Worm (Caenorhabditis elegans): ENCODE results near the gene B0564.2.

Gene B0564.2

DNA sequence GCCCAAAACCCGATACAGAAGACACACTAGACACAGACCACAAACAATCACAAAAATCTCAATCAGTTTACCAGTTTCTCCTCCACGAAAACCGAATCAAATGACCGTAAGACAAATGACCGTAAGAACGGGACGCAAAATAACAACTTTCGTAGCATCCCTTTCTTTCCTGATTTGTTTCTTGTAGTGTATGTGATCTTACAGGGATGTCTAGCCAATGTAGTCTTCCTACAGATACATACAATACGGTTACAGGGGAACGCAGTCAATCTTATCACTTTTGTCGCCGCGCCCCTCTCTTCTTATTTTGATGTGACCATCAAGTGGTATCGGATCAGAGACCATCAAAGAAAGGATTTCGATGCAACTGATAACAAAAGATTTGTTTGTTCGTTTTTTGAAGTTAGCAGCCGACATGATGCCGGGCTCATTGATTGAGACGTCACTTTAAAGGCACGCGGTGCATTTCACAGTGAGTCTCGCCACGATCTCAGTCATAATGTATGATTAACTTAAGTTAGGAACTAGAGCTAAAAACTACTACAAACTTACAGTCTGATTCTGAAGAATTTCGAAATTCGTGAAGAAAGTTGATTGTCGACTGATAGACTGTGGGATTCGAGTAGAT is 31.7 kb upstream of the B0564.2 start:
- peak; percentile 26 for TF ChIP-seq nhr-25 (tag; optimal IDR thresholded peaks at IDR 0.05)
- TF ChIP-seq sem-4 (tag; optimal IDR thresholded peaks at IDR 0.05), result no peak
- no peak for TF ChIP-seq R02D3.7 (tag; optimal IDR thresholded peaks at IDR 0.05)
- peak; percentile 48 for TF ChIP-seq nhr-21 (tag; optimal IDR thresholded peaks at IDR 0.05)
- TF ChIP-seq nhr-129 (tag; optimal IDR thresholded peaks at IDR 0.05), result peak; percentile 80
- TF ChIP-seq elt-1 (tag; optimal IDR thresholded peaks at IDR 0.05), result no peak
- TF ChIP-seq gmeb-1 (tag; optimal IDR thresholded peaks at IDR 0.05), result peak; percentile 6
- peak; percentile 78 for TF ChIP-seq sma-9 (GFP tag; optimal IDR thresholded peaks at IDR 0.05)
- TF ChIP-seq sma-9 (tag; optimal IDR thresholded peaks at IDR 0.05), result no peak
- peak; percentile 30 for TF ChIP-seq fos-1 (tag; optimal IDR thresholded peaks at IDR 0.05)
- peak; percentile 57 for TF ChIP-seq sma-3 (GFP tag; optimal IDR thresholded peaks at IDR 0.05)
- no peak for TF ChIP-seq nhr-23 (tag; optimal IDR thresholded peaks at IDR 0.05)
- TF ChIP-seq ceh-82 (tag; optimal IDR thresholded peaks at IDR 0.05), result no peak
- peak; percentile 33 for TF ChIP-seq blmp-1 (tag; optimal IDR thresholded peaks at IDR 0.05; ENCODE audit: insufficient read depth)

DNA sequence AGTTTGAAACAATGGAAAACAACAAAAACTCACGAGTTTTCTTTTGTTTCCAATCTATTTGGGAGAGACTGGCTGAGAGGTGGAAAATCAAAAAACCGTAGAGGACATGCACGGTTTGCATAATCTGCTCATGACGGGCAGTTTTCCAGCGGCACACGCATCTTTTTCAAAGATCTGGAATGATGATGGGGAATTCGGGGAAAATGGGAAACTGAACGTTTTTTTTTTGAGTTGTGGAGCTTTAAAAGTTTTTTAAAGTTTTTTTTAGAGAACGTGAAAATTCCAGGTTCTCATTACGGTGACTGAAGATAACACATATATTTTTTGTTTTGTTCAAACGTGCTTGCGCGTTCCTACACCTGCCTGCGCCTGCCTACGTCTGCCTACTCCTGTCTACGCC is 30.8 kb upstream of the B0564.2 start, which contains the start of gene C39E9.7:
TSS of gene C39E9.7 (minus strand) at position 101 of the 400 bp plus-strand sequence.
- TF ChIP-seq ceh-16 (tag; optimal IDR thresholded peaks at IDR 0.05) (no peak), unc-55 (GFP tag; optimal IDR thresholded peaks at IDR 0.05) (no peak), fos-1 (tag; optimal IDR thresholded peaks at IDR 0.05) (no peak), mbf-1 (tag; optimal IDR thresholded peaks at IDR 0.05) (no peak), nhr-25 (tag; optimal IDR thresholded peaks at IDR 0.05) (no peak), egl-27 (tag; optimal IDR thresholded peaks at IDR 0.05) (no peak), snpc-4 (tag; optimal IDR thresholded peaks at IDR 0.05) (no peak), skn-1 (tag; optimal IDR thresholded peaks at IDR 0.05) (no peak), F13H6.1 (tag; optimal IDR thresholded peaks at IDR 0.05) (no peak), aly-2 (tag; optimal IDR thresholded peaks at IDR 0.05) (no peak), elt-1 (tag; optimal IDR thresholded peaks at IDR 0.05) (no peak)

ce11 chrIV:13077694-13078093 is 29.8 kb upstream of the B0564.2 start:
- TF ChIP-seq lin-39 (tag; optimal IDR thresholded peaks at IDR 0.05), result no peak
- no peak for TF ChIP-seq nhr-6 (tag; optimal IDR thresholded peaks at IDR 0.05)
- no peak for TF ChIP-seq ceh-82 (tag; optimal IDR thresholded peaks at IDR 0.05)
- TF ChIP-seq mab-5 (tag; optimal IDR thresholded peaks at IDR 0.05), result no peak
- no peak for TF ChIP-seq elt-1 (tag; optimal IDR thresholded peaks at IDR 0.05)
- TF ChIP-seq aly-2 (tag; optimal IDR thresholded peaks at IDR 0.05), result no peak
- no peak for TF ChIP-seq zag-1 (tag; optimal IDR thresholded peaks at IDR 0.05)
- TF ChIP-seq nhr-129 (tag; optimal IDR thresholded peaks at IDR 0.05), result peak; percentile 55
- TF ChIP-seq mbf-1 (tag; optimal IDR thresholded peaks at IDR 0.05), result no peak
- TF ChIP-seq sma-3 (GFP tag; optimal IDR thresholded peaks at IDR 0.05), result peak; percentile 49
- no peak for TF ChIP-seq snpc-4 (tag; optimal IDR thresholded peaks at IDR 0.05)
- TF ChIP-seq blmp-1 (tag; optimal IDR thresholded peaks at IDR 0.05; ENCODE audit: insufficient read depth), result peak; percentile 72
- TF ChIP-seq unc-55 (GFP tag; optimal IDR thresholded peaks at IDR 0.05), result no peak
- TF ChIP-seq dmd-4 (tag; optimal IDR thresholded peaks at IDR 0.05), result no peak
- no peak for TF ChIP-seq Y55F3AM.14 (GFP tag; optimal IDR thresholded peaks at IDR 0.05)
- TF ChIP-seq gmeb-1 (tag; optimal IDR thresholded peaks at IDR 0.05), result no peak
- no peak for TF ChIP-seq skn-1 (tag; optimal IDR thresholded peaks at IDR 0.05)
- TF ChIP-seq ZK546.5 (tag; optimal IDR thresholded peaks at IDR 0.05), result no peak
- no peak for TF ChIP-seq peb-1 (tag; optimal IDR thresholded peaks at IDR 0.05)
- peak; percentile 87 for TF ChIP-seq sma-9 (GFP tag; optimal IDR thresholded peaks at IDR 0.05)
- TF ChIP-seq sma-9 (tag; optimal IDR thresholded peaks at IDR 0.05), result no peak
- TF ChIP-seq nhr-237 (tag; optimal IDR thresholded peaks at IDR 0.05), result no peak
- TF ChIP-seq elt-3 (tag; optimal IDR thresholded peaks at IDR 0.05), result no peak
- no peak for TF ChIP-seq C34F6.9 (tag; optimal IDR thresholded peaks at IDR 0.05)
- no peak for TF ChIP-seq nhr-10 (tag; optimal IDR thresholded peaks at IDR 0.05)
- no peak for TF ChIP-seq nhr-12 (tag; optimal IDR thresholded peaks at IDR 0.05)
- no peak for TF ChIP-seq R02D3.7 (tag; optimal IDR thresholded peaks at IDR 0.05)
- TF ChIP-seq nhr-25 (tag; optimal IDR thresholded peaks at IDR 0.05), result peak; percentile 76
- TF ChIP-seq ztf-1 (GFP tag; conservative IDR thresholded peaks at IDR 0.05), result no peak
- TF ChIP-seq nhr-21 (tag; optimal IDR thresholded peaks at IDR 0.05), result peak; percentile 86
- TF ChIP-seq unc-39 (tag; optimal IDR thresholded peaks at IDR 0.05), result no peak
- TF ChIP-seq ceh-16 (tag; optimal IDR thresholded peaks at IDR 0.05), result no peak
- no peak for TF ChIP-seq sem-4 (tag; optimal IDR thresholded peaks at IDR 0.05)
- no peak for TF ChIP-seq ztf-11 (tag; optimal IDR thresholded peaks at IDR 0.05)
- no peak for TF ChIP-seq nhr-77 (tag; optimal IDR thresholded peaks at IDR 0.05)
- TF ChIP-seq F13H6.1 (tag; optimal IDR thresholded peaks at IDR 0.05), result no peak
- no peak for TF ChIP-seq nhr-23 (tag; optimal IDR thresholded peaks at IDR 0.05)
- no peak for TF ChIP-seq alr-1 (tag; optimal IDR thresholded peaks at IDR 0.05)
- no peak for TF ChIP-seq lin-11 (tag; optimal IDR thresholded peaks at IDR 0.05)
- TF ChIP-seq ztf-4 (tag; optimal IDR thresholded peaks at IDR 0.05), result no peak
- TF ChIP-seq crh-2 (tag; optimal IDR thresholded peaks at IDR 0.05), result no peak
- TF ChIP-seq unc-62 (GFP tag; optimal IDR thresholded peaks at IDR 0.05), result no peak
- TF ChIP-seq ama-1 (optimal IDR thresholded peaks at IDR 0.05), result no peak
- no peak for TF ChIP-seq fos-1 (tag; optimal IDR thresholded peaks at IDR 0.05)
- no peak for TF ChIP-seq lsy-2 (tag; optimal IDR thresholded peaks at IDR 0.05)
- no peak for TF ChIP-seq lin-13 (GFP tag; optimal IDR thresholded peaks at IDR 0.05)
